Fruit fly (Drosophila melanogaster): Measurements from ENCODE around the gene verm.

DNA sequence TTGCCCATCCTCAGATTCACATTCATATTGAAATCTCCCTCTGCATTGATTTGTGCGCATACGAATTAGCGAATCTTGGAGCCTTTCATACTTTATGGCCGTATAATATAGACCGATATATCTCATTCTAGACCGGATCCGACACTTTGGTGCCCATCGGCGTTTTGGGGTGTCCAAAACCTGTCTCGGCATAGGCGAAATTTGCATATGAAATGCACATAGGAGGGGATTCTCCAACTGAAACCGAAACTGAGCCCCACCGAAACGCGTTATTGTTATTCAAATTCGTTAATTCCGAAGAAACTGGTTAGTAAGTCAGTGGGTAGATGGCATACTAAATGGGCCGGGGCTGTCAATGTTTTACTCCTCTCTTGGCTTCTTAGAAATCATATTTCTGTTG lies 5.4 kb upstream of the verm start:
- TF ChIP-seq PHDP (tag; optimal IDR thresholded peaks at IDR 0.05) (no peak), CG17361 (GFP tag; IDR thresholded peaks at IDR 0.05) (no peak), Drgx (GFP tag; IDR thresholded peaks at IDR 0.05) (no peak)

Data from whole organism, embryonic.